Fruit fly (Drosophila melanogaster): ENCODE data around the gene CG17440.

CG17440 gene

dm6 chrX:9251212-9251877, 18.4 kb downstream of the CG17440 start:
- TF ChIP-seq CG7556 (GFP tag; optimal IDR thresholded peaks at IDR 0.05) (peak; percentile 4), psq (GFP tag; optimal IDR thresholded peaks at IDR 0.05) (no peak), hkb (optimal IDR thresholded peaks at IDR 0.05) (no peak), hkb (GFP tag; IDR thresholded peaks at IDR 0.05) (0 out of 2 replicates have a peak, but pooled peaks have one; percentile 36), sens (GFP tag) (peak; percentile 77), bigmax (GFP tag; optimal IDR thresholded peaks at IDR 0.05) (no peak), Gug (GFP tag; IDR thresholded peaks at IDR 0.05) (no peak), CG7271 (tag; optimal IDR thresholded peaks at IDR 0.05) (no peak), dimm (GFP tag; IDR thresholded peaks at IDR 0.05) (no peak), CG1792 (GFP tag; optimal IDR thresholded peaks at IDR 0.05) (no peak), Lhr (GFP tag; optimal IDR thresholded peaks at IDR 0.05) (no peak), E2f1 (GFP tag; IDR thresholded peaks at IDR 0.05) (0 out of 2 replicates have a peak, but pooled peaks have one; percentile 9), CG11723 (GFP tag; optimal IDR thresholded peaks at IDR 0.05) (no peak), CG13894 (tag; optimal IDR thresholded peaks at IDR 0.05) (no peak), CG16813 (GFP tag; IDR thresholded peaks at IDR 0.05; ENCODE audit: partially characterized antibody) (no peak), nmo (GFP tag; optimal IDR thresholded peaks at IDR 0.05) (peak; percentile 27), CG11398 (GFP tag; optimal IDR thresholded peaks at IDR 0.05) (no peak), CG4404 (GFP tag; IDR thresholded peaks at IDR 0.05) (no peak), CG15601 (tag; optimal IDR thresholded peaks at IDR 0.05) (no peak), zf30C (GFP tag; optimal IDR thresholded peaks at IDR 0.05) (no peak), tin (GFP tag; optimal IDR thresholded peaks at IDR 0.05) (peak; percentile 22), Usf (GFP tag; optimal IDR thresholded peaks at IDR 0.05) (no peak), fd64A (GFP tag; optimal IDR thresholded peaks at IDR 0.05) (no peak), danr (GFP tag; IDR thresholded peaks at IDR 0.05) (no peak), CG2678 (tag; optimal IDR thresholded peaks at IDR 0.05) (peak; percentile 34), YL-1 (GFP tag; optimal IDR thresholded peaks at IDR 0.05) (no peak), CG13424 (tag; optimal IDR thresholded peaks at IDR 0.05) (peak; percentile 24), gfzf (GFP tag; optimal IDR thresholded peaks at IDR 0.05) (no peak), Nf-YC (tag; optimal IDR thresholded peaks at IDR 0.05) (no peak), Fer3 (tag; optimal IDR thresholded peaks at IDR 0.05) (no peak), sens-2 (GFP tag; IDR thresholded peaks at IDR 0.05) (no peak), CG1647 (GFP tag; optimal IDR thresholded peaks at IDR 0.05) (no peak), CG4854 (GFP tag; optimal IDR thresholded peaks at IDR 0.05) (no peak), dm (GFP tag; optimal IDR thresholded peaks at IDR 0.05) (no peak), nom (GFP tag; optimal IDR thresholded peaks at IDR 0.05) (peak; percentile 44), CG12391 (tag; optimal IDR thresholded peaks at IDR 0.05) (peak; percentile 40), Adf1 (GFP tag; IDR thresholded peaks at IDR 0.05) (no peak), bowl (GFP tag; IDR thresholded peaks at IDR 0.05) (no peak), CG6654 (GFP tag; optimal IDR thresholded peaks at IDR 0.05) (no peak), ssp (GFP tag; IDR thresholded peaks at IDR 0.05) (no peak), CG18599 (GFP tag; optimal IDR thresholded peaks at IDR 0.05) (peak; percentile 18), dan (GFP tag; IDR thresholded peaks at IDR 0.05) (no peak), CG1832 (GFP tag; optimal IDR thresholded peaks at IDR 0.05) (no peak), CG8281 (tag; optimal IDR thresholded peaks at IDR 0.05) (no peak), scrt (GFP tag; optimal IDR thresholded peaks at IDR 0.05) (no peak), Jarid2 (GFP tag; optimal IDR thresholded peaks at IDR 0.05) (no peak), CG4707 (GFP tag; optimal IDR thresholded peaks at IDR 0.05) (no peak), GATAe (GFP tag; conservative IDR thresholded peaks at IDR 0.05) (no peak), kah (GFP tag; optimal IDR thresholded peaks at IDR 0.05) (no peak), dpn (GFP tag; optimal IDR thresholded peaks at IDR 0.05) (peak in 1 of 2 experiments; percentile 24)
